Worm (Caenorhabditis elegans) whole organism, L1 larva: Measurements from ENCODE around the gene dop-5.

Experiments
- C16A3.4 ChIP-seq: fragments of 150-350 bp; optimal IDR thresholded peaks from 2 replicates; lab custom pipeline; 2014; ENCODE audit warnings: missing biosample characterization, missing genetic modification characterization
- aly-2 ChIP-seq: fragments of 150-350 bp; optimal IDR thresholded peaks from 2 replicates; lab custom pipeline; 2014; ENCODE audit warnings: missing biosample characterization, missing genetic modification characterization
- ama-1 ChIP-seq: fragments of 150-350 bp; optimal IDR thresholded peaks from 2 replicates; lab custom pipeline; 2014
- ceh-8 ChIP-seq: fragments of 200-800 bp; sonication (Bioruptor generic); optimal IDR thresholded peaks from 2 replicates; lab custom pipeline; 2018; ENCODE audit warnings: mild to moderate bottlenecking, missing genetic modification characterization, moderate library complexity, missing compliant biosample characterization
- ceh-82 ChIP-seq, 3 experiments: fragments of 150-350 bp in 1 of 3; sonication (generic microtip) in 2 of 3; optimal IDR thresholded peaks; 2 replicates each; lab custom pipeline; 2014 to 2017; ENCODE audit warnings: missing biosample characterization in 3 of 3, missing genetic modification characterization in 3 of 3
- ceh-88 ChIP-seq: fragments of 200-800 bp; sonication (Bioruptor generic); IDR thresholded peaks from 2 replicates; pipeline ENCODE4 v1.3.6; 2022; ENCODE audit warnings: missing genetic modification characterization, missing compliant biosample characterization
- ceh-90 ChIP-seq: sonication (generic microtip); optimal IDR thresholded peaks from 2 replicates; lab custom pipeline; 2016; ENCODE audit warnings: missing genetic modification characterization, missing compliant biosample characterization
- ces-1 ChIP-seq: fragments of 150-350 bp; optimal IDR thresholded peaks from 2 replicates; lab custom pipeline; 2014; ENCODE audit warnings: missing biosample characterization, missing genetic modification reagents, missing genetic modification characterization
- dpl-1 ChIP-seq, 3 experiments: fragments of 150-350 bp in 2 of 3; sonication (generic microtip) in 1 of 3; optimal IDR thresholded peaks; 2 replicates each; lab custom pipeline; 2014 to 2017; ENCODE audit warnings: missing biosample characterization in 3 of 3, missing genetic modification characterization in 3 of 3, missing genetic modification reagents in 3 of 3
- dsc-1 ChIP-seq: sonication (generic microtip); optimal IDR thresholded peaks from 2 replicates; lab custom pipeline; 2016; ENCODE audit warnings: mild to moderate bottlenecking, missing genetic modification characterization, missing compliant biosample characterization
- efl-1 ChIP-seq, 4 experiments: fragments of 150-350 bp; optimal IDR thresholded peaks in 3 of 4; peaks in 1 of 4; 1 replicate in 1 of 4; 2 replicates in 3 of 4; lab custom pipeline; 2014; ENCODE audit warnings: missing biosample characterization in 2 of 4, missing genetic modification characterization in 2 of 4, missing genetic modification reagents in 2 of 4
- elt-2 ChIP-seq: sonication (generic microtip); optimal IDR thresholded peaks from 2 replicates; lab custom pipeline; 2016; ENCODE audit warnings: missing genetic modification characterization, mild to moderate bottlenecking, inconsistent platforms, missing compliant biosample characterization, missing genetic modification reagents
- ets-5 ChIP-seq: fragments of 200-800 bp; sonication (Bioruptor generic); IDR thresholded peaks from 2 replicates; pipeline ENCODE4 v1.3.6; 2022; ENCODE audit warnings: missing genetic modification characterization, missing compliant biosample characterization
- fkh-10 ChIP-seq: sonication (generic microtip); optimal IDR thresholded peaks from 2 replicates; lab custom pipeline; 2017; ENCODE audit warnings: missing biosample characterization, missing genetic modification reagents, missing genetic modification characterization
- fkh-4 ChIP-seq: sonication (generic microtip); optimal IDR thresholded peaks from 2 replicates; lab custom pipeline; 2016; ENCODE audit warnings: missing compliant biosample characterization, missing genetic modification characterization, borderline replicate concordance
- irx-1 ChIP-seq: sonication (generic microtip); optimal IDR thresholded peaks from 2 replicates; lab custom pipeline; 2016; ENCODE audit warnings: missing genetic modification characterization, missing compliant biosample characterization
- isw-1 ChIP-seq: fragments of 200-800 bp; sonication (Bioruptor generic); IDR thresholded peaks from 2 replicates; pipeline ENCODE4 v1.3.6; 2022; ENCODE audit warnings: missing genetic modification characterization, missing compliant biosample characterization
- jun-1 ChIP-seq: fragments of 150-350 bp; optimal IDR thresholded peaks from 2 replicates; lab custom pipeline; 2014; ENCODE audit warnings: missing biosample characterization, missing genetic modification reagents, missing genetic modification characterization
- lin-13 ChIP-seq: fragments of 150-350 bp; optimal IDR thresholded peaks from 2 replicates; lab custom pipeline; 2014; ENCODE audit warnings: missing biosample characterization, missing genetic modification reagents, missing genetic modification characterization
- lin-14 ChIP-seq: fragments of 200-800 bp; sonication (Bioruptor generic); optimal IDR thresholded peaks from 2 replicates; lab custom pipeline; 2018; ENCODE audit warnings: mild to moderate bottlenecking, missing genetic modification characterization, moderate library complexity, missing compliant biosample characterization
- lin-15B ChIP-seq: fragments of 150-350 bp; sonication (generic microtip); optimal IDR thresholded peaks from 3 replicates; lab custom pipeline; 2014; ENCODE audit warnings: missing biosample characterization, missing genetic modification characterization
- lin-35 ChIP-seq, 2 experiments: fragments of 150-350 bp; optimal IDR thresholded peaks; 2 replicates each; lab custom pipeline; 2014; ENCODE audit warnings: missing biosample characterization in 2 of 2, missing genetic modification characterization in 2 of 2, missing genetic modification reagents in 2 of 2
- lin-39 ChIP-seq: fragments of 150-350 bp; optimal IDR thresholded peaks from 2 replicates; lab custom pipeline; 2014; ENCODE audit warnings: missing biosample characterization, missing genetic modification reagents, missing genetic modification characterization
- lsy-2 ChIP-seq, 2 experiments: fragments of 150-350 bp; optimal IDR thresholded peaks; 2 replicates each; lab custom pipeline; 2014; ENCODE audit warnings: missing biosample characterization in 2 of 2, missing genetic modification characterization in 2 of 2
- mab-9 ChIP-seq: fragments of 200-800 bp; sonication (Bioruptor generic); IDR thresholded peaks from 2 replicates; pipeline ENCODE4 v1.3.6; 2022; ENCODE audit warnings: missing genetic modification reagents, missing genetic modification characterization, missing compliant biosample characterization
- mdl-1 ChIP-seq, 2 experiments: fragments of 150-350 bp; optimal IDR thresholded peaks; 2 replicates each; lab custom pipeline; 2014 to 2017; ENCODE audit warnings: missing biosample characterization in 2 of 2, missing genetic modification characterization in 2 of 2, inconsistent platforms in 1 of 2
- mep-1 ChIP-seq: fragments of 150-350 bp; optimal IDR thresholded peaks from 2 replicates; lab custom pipeline; 2014; ENCODE audit warnings: missing biosample characterization, missing genetic modification characterization
- nhr-12 ChIP-seq: sonication (generic microtip); optimal IDR thresholded peaks from 2 replicates; lab custom pipeline; 2017; ENCODE audit warnings: missing biosample characterization, missing genetic modification characterization
- nhr-19 ChIP-seq: fragments of 200-800 bp; sonication (Bioruptor generic); conservative IDR thresholded peaks from 2 replicates; pipeline ENCODE4 v1.3.6; 2022; ENCODE audit warnings: missing genetic modification characterization, missing compliant biosample characterization
- nhr-20 ChIP-seq: sonication (generic microtip); optimal IDR thresholded peaks from 2 replicates; lab custom pipeline; 2016; ENCODE audit warnings: mild to moderate bottlenecking, missing genetic modification characterization, missing compliant biosample characterization
- nhr-237 ChIP-seq: fragments of 150-350 bp; optimal IDR thresholded peaks from 2 replicates; lab custom pipeline; 2014; ENCODE audit warnings: missing biosample characterization, missing genetic modification characterization
- nhr-28 ChIP-seq: fragments of 150-350 bp; optimal IDR thresholded peaks from 2 replicates; lab custom pipeline; 2014; ENCODE audit warnings: missing biosample characterization, missing genetic modification characterization
- nhr-47 ChIP-seq: sonication (generic microtip); optimal IDR thresholded peaks from 2 replicates; lab custom pipeline; 2016; ENCODE audit warnings: mild to moderate bottlenecking, missing genetic modification characterization, moderate library complexity, missing compliant biosample characterization
- nhr-71 ChIP-seq: sonication (generic microtip); optimal IDR thresholded peaks from 2 replicates; lab custom pipeline; 2016; ENCODE audit warnings: mild to moderate bottlenecking, missing genetic modification characterization, moderate library complexity, missing compliant biosample characterization
- nhr-77 ChIP-seq: fragments of 150-350 bp; optimal IDR thresholded peaks from 2 replicates; lab custom pipeline; 2014; ENCODE audit warnings: missing biosample characterization, missing genetic modification characterization
- pqm-1 ChIP-seq: sonication (generic microtip); optimal IDR thresholded peaks from 3 replicates; lab custom pipeline; 2017; ENCODE audit warnings: missing biosample characterization, missing genetic modification characterization
- skn-1 ChIP-seq: fragments of 150-350 bp; optimal IDR thresholded peaks from 2 replicates; lab custom pipeline; 2014; ENCODE audit warnings: missing biosample characterization, missing genetic modification characterization
- tbx-2 ChIP-seq: sonication (generic microtip); optimal IDR thresholded peaks from 2 replicates; lab custom pipeline; 2016; ENCODE audit warnings: missing genetic modification characterization, missing compliant biosample characterization
- tlp-1 ChIP-seq: fragments of 150-350 bp; optimal IDR thresholded peaks from 2 replicates; lab custom pipeline; 2014; ENCODE audit warnings: missing biosample characterization, missing genetic modification characterization
- unc-130 ChIP-seq: fragments of 150-350 bp; optimal IDR thresholded peaks from 2 replicates; lab custom pipeline; 2017; ENCODE audit warnings: missing biosample characterization, missing genetic modification characterization, inconsistent platforms
- unc-62 ChIP-seq: fragments of 150-350 bp; optimal IDR thresholded peaks from 2 replicates; lab custom pipeline; 2014; ENCODE audit warnings: missing biosample characterization, missing genetic modification reagents, missing genetic modification characterization
- unc-86 ChIP-seq: sonication (generic microtip); optimal IDR thresholded peaks from 2 replicates; lab custom pipeline; 2016; ENCODE audit warnings: missing genetic modification characterization, missing compliant biosample characterization
- xbp-1 ChIP-seq: sonication (generic microtip); optimal IDR thresholded peaks from 2 replicates; lab custom pipeline; 2016; ENCODE audit warnings: missing genetic modification characterization, missing compliant biosample characterization
- ztf-11 ChIP-seq, 2 experiments: sonication (generic microtip); optimal IDR thresholded peaks; 2 replicates each; lab custom pipeline; 2016 to 2017; ENCODE audit warnings: missing genetic modification characterization in 2 of 2, missing biosample characterization in 1 of 2, missing compliant biosample characterization in 1 of 2
- ztf-4 ChIP-seq: fragments of 150-350 bp; optimal IDR thresholded peaks from 2 replicates; lab custom pipeline; 2014; ENCODE audit warnings: missing biosample characterization, missing genetic modification characterization

Gene dop-5

ce11 chrV:11344816-11345336 is 21.2 kb downstream of the dop-5 start:
- TF ChIP-seq efl-1 (optimal IDR thresholded peaks at IDR 0.05; lab: Kevin White, UChicago) (no peak), efl-1 (GFP tag; optimal IDR thresholded peaks at IDR 0.05 in 1 of 2; lab: Kevin White, UChicago) (peak in 1 of 2 experiments; percentile 9), ceh-90 (tag; lab: Kevin White, UChicago) (no peak), irx-1 (tag; lab: Kevin White, UChicago) (no peak)

ce11 chrV:11344112-11344511 is 21.9 kb downstream of the dop-5 start:
- TF ChIP-seq ztf-11 (tag; optimal IDR thresholded peaks at IDR 0.05; lab: Kevin White, UChicago) (no peak), ceh-82 (tag; optimal IDR thresholded peaks at IDR 0.05; lab: Kevin White, UChicago) (no peak), jun-1 (no peak), dsc-1 (tag; lab: Kevin White, UChicago) (no peak), lin-39 (no peak), ztf-4 (tag; lab: Kevin White, UChicago) (no peak), nhr-19 (GFP tag; lab: Robert Waterston, UW) (no peak), irx-1 (tag; lab: Kevin White, UChicago) (no peak), nhr-47 (tag; lab: Kevin White, UChicago) (no peak), nhr-77 (tag; lab: Kevin White, UChicago) (no peak), tlp-1 (tag; lab: Kevin White, UChicago) (no peak), unc-130 (no peak), ama-1 (lab: Kevin White, UChicago) (no peak), lsy-2 (tag; optimal IDR thresholded peaks at IDR 0.05; lab: Kevin White, UChicago) (no peak), lin-13 (GFP tag; lab: Kevin White, UChicago) (no peak), efl-1 (optimal IDR thresholded peaks at IDR 0.05; lab: Kevin White, UChicago) (no peak), efl-1 (GFP tag; optimal IDR thresholded peaks at IDR 0.05 in 1 of 2; lab: Kevin White, UChicago) (no peak), skn-1 (no peak), ceh-90 (tag; lab: Kevin White, UChicago) (no peak), lin-15B (tag; lab: Kevin White, UChicago) (no peak)

ce11 chrV:11341913-11342312 is 24.1 kb downstream of the dop-5 start, which contains the start of gene T02E9.5:
Gene T02E9.5 (plus strand): TSS chrV:11342233.
- no peak for TF ChIP-seq nhr-12
- TF ChIP-seq lsy-2 (tag; optimal IDR thresholded peaks at IDR 0.05; lab: Kevin White, UChicago), result peak in 1 of 2 experiments; percentile 2
- TF ChIP-seq lin-14, result peak; percentile 66
- peak; percentile 31 for TF ChIP-seq unc-86 (tag; lab: Kevin White, UChicago)
- peak; percentile 8 for TF ChIP-seq ces-1 (GFP tag; lab: Kevin White, UChicago)
- no peak for TF ChIP-seq C16A3.4 (tag; lab: Kevin White, UChicago)

- TF ChIP-seq isw-1 (GFP tag; lab: Robert Waterston, UW) (no peak), xbp-1 (tag; lab: Kevin White, UChicago) (no peak), ceh-90 (tag; lab: Kevin White, UChicago) (no peak), ceh-8 (GFP tag; lab: Kevin White, UChicago) (no peak), nhr-19 (GFP tag; lab: Robert Waterston, UW) (no peak), nhr-12 (no peak), ceh-88 (no peak), lin-14 (peak; percentile 77), ces-1 (GFP tag; lab: Kevin White, UChicago) (peak; percentile 63), unc-62 (no peak), mdl-1 (tag; optimal IDR thresholded peaks at IDR 0.05; lab: Kevin White, UChicago) (no peak), ztf-11 (tag; optimal IDR thresholded peaks at IDR 0.05; lab: Kevin White, UChicago) (no peak), fkh-4 (no peak), elt-2 (tag; lab: Kevin White, UChicago) (no peak), fkh-10 (peak; percentile 90), pqm-1 (tag; lab: Kevin White, UChicago) (no peak), mep-1 (tag; lab: Kevin White, UChicago) (no peak), aly-2 (tag; lab: Kevin White, UChicago) (no peak), nhr-20 (no peak), dpl-1 (GFP tag; optimal IDR thresholded peaks at IDR 0.05; lab: Kevin White, UChicago) (no peak), mab-9 (GFP tag; lab: Robert Waterston, UW) (no peak), tbx-2 (tag; lab: Kevin White, UChicago) (peak; percentile 5), lin-35 (GFP tag; optimal IDR thresholded peaks at IDR 0.05; lab: Kevin White, UChicago) (no peak), nhr-71 (no peak), ceh-82 (tag; optimal IDR thresholded peaks at IDR 0.05; lab: Kevin White, UChicago) (peak; percentile 29 to 48 (median 34)), nhr-237 (tag; lab: Kevin White, UChicago) (no peak), unc-130 (no peak), nhr-28 (tag; lab: Kevin White, UChicago) (no peak), ets-5 (GFP tag; lab: Robert Waterston, UW) (no peak), nhr-77 (tag; lab: Kevin White, UChicago) (no peak)
These were observed 24.8 kb downstream of the dop-5 start for ce11 chrV:11341130-11341675.
